Worm (Caenorhabditis elegans) whole organism, midembryonic: Measurements from ENCODE around the gene cec-1.

Source experiments
- ref-1 ChIP-seq: fragments of 200-800 bp; sonication (Bioruptor generic); conservative IDR thresholded peaks from 2 replicates; pipeline ENCODE4 v1.3.6; 2022; ENCODE audit warnings: missing genetic modification reagents, missing genetic modification characterization, missing compliant biosample characterization
- ztf-23 ChIP-seq: fragments of 200-800 bp; sonication (Bioruptor generic); IDR thresholded peaks from 2 replicates; pipeline ENCODE4 v1.3.6; 2022; ENCODE audit warnings: missing genetic modification reagents, missing genetic modification characterization, missing compliant biosample characterization

ce11 chrIII:8402633-8403032 lies 23.5 kb upstream of the cec-1 start:
- TF ChIP-seq ref-1 (GFP tag; lab: Robert Waterston, UW) (no peak), ztf-23 (GFP tag; lab: Robert Waterston, UW) (no peak)
